Fruit fly (Drosophila melanogaster): ENCODE results near the gene CG42564.

Gene CG42564

dm6 chr3R:6343396-6344239 is 30.7 kb upstream of the CG42564 start, which contains the start of gene CG17919 (continued):
- TF ChIP-seq ash1 (GFP tag; optimal IDR thresholded peaks at IDR 0.05) (no peak), lola (GFP tag; optimal IDR thresholded peaks at IDR 0.05) (no peak), CG1792 (GFP tag; optimal IDR thresholded peaks at IDR 0.05) (no peak), CG3163 (GFP tag; optimal IDR thresholded peaks at IDR 0.05) (no peak), CG11504 (tag; optimal IDR thresholded peaks at IDR 0.05) (peak; percentile 38), Xbp1 (GFP tag; optimal IDR thresholded peaks at IDR 0.05) (peak; percentile 11), CG7786 (GFP tag; optimal IDR thresholded peaks at IDR 0.05) (no peak), Nf-YB (GFP tag; optimal IDR thresholded peaks at IDR 0.05) (no peak), CG16779 (GFP tag; IDR thresholded peaks at IDR 0.05) (no peak), Side (GFP tag; optimal IDR thresholded peaks at IDR 0.05) (no peak), Drgx (GFP tag; IDR thresholded peaks at IDR 0.05) (0 out of 2 replicates have a peak, but pooled peaks have one; percentile 9), CG8944 (GFP tag; optimal IDR thresholded peaks at IDR 0.05) (no peak), grau (tag; optimal IDR thresholded peaks at IDR 0.05) (peak; percentile 10), CG7963 (GFP tag; IDR thresholded peaks at IDR 0.05; ENCODE audit: partially characterized antibody) (no peak), al (GFP tag; IDR thresholded peaks at IDR 0.05) (no peak), shn (GFP tag; optimal IDR thresholded peaks at IDR 0.05) (no peak), Nf-YC (tag; optimal IDR thresholded peaks at IDR 0.05) (peak; percentile 15), ab (GFP tag; optimal IDR thresholded peaks at IDR 0.05) (no peak), CTCF (GFP tag; optimal IDR thresholded peaks at IDR 0.05) (no peak), CG13123 (GFP tag; optimal IDR thresholded peaks at IDR 0.05) (no peak), pho (GFP tag; optimal IDR thresholded peaks at IDR 0.05) (no peak), vvl (GFP tag; IDR thresholded peaks at IDR 0.05) (no peak), prd (optimal IDR thresholded peaks at IDR 0.05) (no peak), prd (GFP tag; IDR thresholded peaks at IDR 0.05) (no peak), sim (GFP tag; IDR thresholded peaks at IDR 0.05) (no peak), dati (GFP tag; IDR thresholded peaks at IDR 0.05) (no peak)

DNA sequence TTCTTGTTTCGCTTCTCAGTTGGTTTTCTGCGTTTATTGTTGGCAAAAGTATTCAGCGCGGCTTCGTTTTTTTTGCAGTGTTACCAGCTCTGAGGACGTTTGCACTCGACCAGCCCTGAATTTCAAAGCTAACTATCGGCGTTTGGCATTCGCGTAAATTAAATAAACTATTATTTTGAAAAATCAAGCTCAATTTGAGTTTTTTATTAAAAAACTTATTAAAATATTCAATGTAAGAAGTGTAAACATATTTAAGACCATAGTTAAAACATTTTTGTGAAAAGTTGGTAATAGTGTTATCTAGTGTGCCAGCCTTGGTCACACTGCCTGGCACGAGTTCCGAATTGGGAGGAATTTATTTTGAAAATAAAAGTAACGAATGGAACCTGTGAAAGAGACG is 28.5 kb upstream of the CG42564 start, which contains the start of the genes SmD2 and CG18048:
SmD2 (minus strand) TSS at position 98 of the 400 bp plus-strand sequence.
CG18048 (plus strand) TSS at position 298 of the 400 bp plus-strand sequence.
- peak; percentile 82 for TF ChIP-seq YL-1 (GFP tag; optimal IDR thresholded peaks at IDR 0.05)
- peak; percentile 67 for TF ChIP-seq Ets97D (GFP tag; optimal IDR thresholded peaks at IDR 0.05)
- peak; percentile 40 for TF ChIP-seq sug (tag; optimal IDR thresholded peaks at IDR 0.05)
- no peak for TF ChIP-seq CG8478 (optimal IDR thresholded peaks at IDR 0.05)
- TF ChIP-seq nerfin-1 (tag; optimal IDR thresholded peaks at IDR 0.05) = peak; percentile 68
- peak; percentile 31 for TF ChIP-seq Dref (GFP tag; IDR thresholded peaks at IDR 0.05)
- peak; percentile 83 for TF ChIP-seq row (GFP tag; IDR thresholded peaks at IDR 0.05)
- TF ChIP-seq bcd (GFP tag; optimal IDR thresholded peaks at IDR 0.05) = peak; percentile 12
- peak; percentile 72 for TF ChIP-seq HLH4C (GFP tag; IDR thresholded peaks at IDR 0.05; ENCODE audit: partially characterized antibody)
- peak in 1 of 3 experiments; percentile 10 for TF ChIP-seq lola (GFP tag; optimal IDR thresholded peaks at IDR 0.05)
- no peak for TF ChIP-seq CG15479 (GFP tag; optimal IDR thresholded peaks at IDR 0.05)
- TF ChIP-seq stwl (tag; optimal IDR thresholded peaks at IDR 0.05) = peak; percentile 83
- peak; percentile 93 for TF ChIP-seq CG7928 (GFP tag; optimal IDR thresholded peaks at IDR 0.05)
- peak; percentile 87 for TF ChIP-seq knrl (GFP tag; IDR thresholded peaks at IDR 0.05; ENCODE audit: partially characterized antibody)
- peak in 1 of 2 experiments; percentile 27 for TF ChIP-seq tll (GFP tag; optimal IDR thresholded peaks at IDR 0.05)
- TF ChIP-seq Sin3A (optimal IDR thresholded peaks at IDR 0.05) = peak; percentile 90
- no peak for TF ChIP-seq CG9437 (GFP tag; optimal IDR thresholded peaks at IDR 0.05)
- TF ChIP-seq CG9797 (GFP tag; optimal IDR thresholded peaks at IDR 0.05) = peak; percentile 88
- TF ChIP-seq phol (tag; optimal IDR thresholded peaks at IDR 0.05) = peak; percentile 73
- peak; percentile 54 for TF ChIP-seq CG2712 (tag; optimal IDR thresholded peaks at IDR 0.05)
- TF ChIP-seq CG9609 (GFP tag; optimal IDR thresholded peaks at IDR 0.05) = no peak
- TF ChIP-seq CG2120 (GFP tag; optimal IDR thresholded peaks at IDR 0.05) = peak; percentile 14
- TF ChIP-seq slbo (GFP tag; IDR thresholded peaks at IDR 0.05) = 0 out of 2 replicates have a peak, but pooled peaks have one; percentile 6
- peak; percentile 27 for TF ChIP-seq CG13775 (GFP tag; optimal IDR thresholded peaks at IDR 0.05)
- TF ChIP-seq gfzf (GFP tag; optimal IDR thresholded peaks at IDR 0.05) = peak; percentile 86
- TF ChIP-seq CG18262 (tag; optimal IDR thresholded peaks at IDR 0.05) = peak; percentile 9

Data from whole organism, embryonic.